Worm (Caenorhabditis elegans) whole organism, L2 larva: ENCODE measurements around the gene srv-34.

ENCODE experiments used
- F13H6.1 ChIP-seq: sonication (generic microtip); optimal IDR thresholded peaks from 2 replicates; lab custom pipeline; 2016; ENCODE audit warnings: missing genetic modification characterization, missing compliant biosample characterization
- R02D3.7 ChIP-seq: fragments of 150-350 bp; optimal IDR thresholded peaks from 2 replicates; lab custom pipeline; 2014; ENCODE audit warnings: missing biosample characterization, missing genetic modification characterization
- Y55F3AM.14 ChIP-seq: fragments of 200-800 bp; sonication (Bioruptor generic); optimal IDR thresholded peaks from 2 replicates; lab custom pipeline; 2018; ENCODE audit warnings: mild to moderate bottlenecking, missing genetic modification characterization, missing compliant biosample characterization
- ZK546.5 ChIP-seq: sonication (generic microtip); optimal IDR thresholded peaks from 2 replicates; lab custom pipeline; 2017; ENCODE audit warnings: missing biosample characterization, missing genetic modification characterization
- alr-1 ChIP-seq: fragments of 150-350 bp; optimal IDR thresholded peaks from 2 replicates; lab custom pipeline; 2014; ENCODE audit warnings: missing biosample characterization, missing genetic modification characterization
- ama-1 ChIP-seq: fragments of 150-350 bp; optimal IDR thresholded peaks from 2 replicates; lab custom pipeline; 2018; ENCODE audit warnings: inconsistent platforms
- blmp-1 ChIP-seq: sonication (generic microtip); optimal IDR thresholded peaks from 2 replicates; lab custom pipeline; 2017; ENCODE audit warnings: missing genetic modification characterization, mild to moderate bottlenecking, missing compliant biosample characterization, antibody characterized with exemption, moderate library complexity; ENCODE audit not compliant: insufficient read depth
- ceh-16 ChIP-seq: fragments of 150-350 bp; optimal IDR thresholded peaks from 2 replicates; lab custom pipeline; 2014; ENCODE audit warnings: missing biosample characterization, missing genetic modification characterization
- ceh-82 ChIP-seq: fragments of 150-350 bp; optimal IDR thresholded peaks from 2 replicates; lab custom pipeline; 2014; ENCODE audit warnings: missing biosample characterization, missing genetic modification characterization
- dmd-4 ChIP-seq: sonication (generic microtip); optimal IDR thresholded peaks from 2 replicates; lab custom pipeline; 2017; ENCODE audit warnings: missing biosample characterization, missing genetic modification characterization
- egl-27 ChIP-seq: sonication (generic microtip); optimal IDR thresholded peaks from 3 replicates; lab custom pipeline; 2017; ENCODE audit warnings: missing biosample characterization, missing genetic modification reagents, missing genetic modification characterization
- elt-1 ChIP-seq: fragments of 150-350 bp; optimal IDR thresholded peaks from 2 replicates; lab custom pipeline; 2014; ENCODE audit warnings: missing biosample characterization, missing genetic modification characterization
- elt-3 ChIP-seq: sonication (generic microtip); optimal IDR thresholded peaks from 2 replicates; lab custom pipeline; 2017; ENCODE audit warnings: missing biosample characterization, missing genetic modification characterization
- fos-1 ChIP-seq: fragments of 150-350 bp; optimal IDR thresholded peaks from 2 replicates; lab custom pipeline; 2014; ENCODE audit warnings: missing biosample characterization, missing genetic modification characterization
- lin-13 ChIP-seq: fragments of 150-350 bp; optimal IDR thresholded peaks from 2 replicates; lab custom pipeline; 2014; ENCODE audit warnings: missing biosample characterization, missing genetic modification reagents, missing genetic modification characterization
- lin-39 ChIP-seq: fragments of 150-350 bp; optimal IDR thresholded peaks from 2 replicates; lab custom pipeline; 2014; ENCODE audit warnings: missing biosample characterization, missing genetic modification reagents, missing genetic modification characterization
- mab-5 ChIP-seq: fragments of 150-350 bp; optimal IDR thresholded peaks from 2 replicates; lab custom pipeline; 2014; ENCODE audit warnings: missing biosample characterization, missing genetic modification characterization
- mdl-1 ChIP-seq, 2 experiments: fragments of 150-350 bp in 1 of 2; sonication (generic microtip) in 1 of 2; optimal IDR thresholded peaks; 2 replicates each; lab custom pipeline; 2017; ENCODE audit warnings: missing biosample characterization in 2 of 2, missing genetic modification characterization in 2 of 2
- nhr-10 ChIP-seq: sonication (generic microtip); optimal IDR thresholded peaks from 2 replicates; lab custom pipeline; 2017; ENCODE audit warnings: missing biosample characterization, missing genetic modification characterization
- nhr-11 ChIP-seq: fragments of 150-350 bp; optimal IDR thresholded peaks from 2 replicates; lab custom pipeline; 2014; ENCODE audit warnings: missing biosample characterization, missing genetic modification characterization
- nhr-237 ChIP-seq: fragments of 150-350 bp; optimal IDR thresholded peaks from 2 replicates; lab custom pipeline; 2014; ENCODE audit warnings: missing biosample characterization, missing genetic modification characterization
- nhr-25 ChIP-seq: fragments of 150-350 bp; sonication (generic microtip); optimal IDR thresholded peaks from 3 replicates; lab custom pipeline; 2014; ENCODE audit warnings: missing biosample characterization, missing genetic modification characterization
- nhr-6 ChIP-seq: fragments of 150-350 bp; optimal IDR thresholded peaks from 2 replicates; lab custom pipeline; 2014; ENCODE audit warnings: missing biosample characterization, missing genetic modification characterization
- nhr-77 ChIP-seq: fragments of 150-350 bp; optimal IDR thresholded peaks from 2 replicates; lab custom pipeline; 2014; ENCODE audit warnings: missing biosample characterization, missing genetic modification characterization
- peb-1 ChIP-seq: fragments of 150-350 bp; optimal IDR thresholded peaks from 2 replicates; lab custom pipeline; 2014; ENCODE audit warnings: missing biosample characterization, missing genetic modification characterization
- sem-4 ChIP-seq: fragments of 150-350 bp; optimal IDR thresholded peaks from 2 replicates; lab custom pipeline; 2014; ENCODE audit warnings: missing biosample characterization, missing genetic modification reagents, missing genetic modification characterization
- skn-1 ChIP-seq: sonication (generic microtip); optimal IDR thresholded peaks from 2 replicates; lab custom pipeline; 2017; ENCODE audit warnings: missing biosample characterization, missing genetic modification characterization
- sma-3 ChIP-seq: sonication (generic microtip); optimal IDR thresholded peaks from 2 replicates; lab custom pipeline; 2016; ENCODE audit warnings: missing genetic modification reagents, missing genetic modification characterization, missing compliant biosample characterization
- sma-9 ChIP-seq, 2 experiments: fragments of 150-350 bp in 1 of 2; sonication (generic microtip) in 1 of 2; optimal IDR thresholded peaks; 2 replicates each; lab custom pipeline; 2014 to 2016; ENCODE audit warnings: missing genetic modification characterization in 2 of 2, mild to moderate bottlenecking in 1 of 2, missing biosample characterization in 1 of 2, missing compliant biosample characterization in 1 of 2, missing genetic modification reagents in 1 of 2, moderate library complexity in 1 of 2
- snpc-4 ChIP-seq: fragments of 150-350 bp; optimal IDR thresholded peaks from 2 replicates; lab custom pipeline; 2014; ENCODE audit warnings: missing biosample characterization, missing genetic modification characterization
- unc-39 ChIP-seq: fragments of 150-350 bp; optimal IDR thresholded peaks from 2 replicates; lab custom pipeline; 2014; ENCODE audit warnings: missing biosample characterization, missing genetic modification characterization
- unc-55 ChIP-seq: fragments of 150-350 bp; sonication (generic microtip); optimal IDR thresholded peaks from 3 replicates; lab custom pipeline; 2014; ENCODE audit warnings: missing biosample characterization, missing genetic modification reagents, missing genetic modification characterization
- zag-1 ChIP-seq: fragments of 150-350 bp; optimal IDR thresholded peaks from 2 replicates; lab custom pipeline; 2014; ENCODE audit warnings: missing biosample characterization, missing genetic modification characterization
- ztf-1 ChIP-seq: fragments of 200-800 bp; sonication (Bioruptor generic); conservative IDR thresholded peaks from 2 replicates; pipeline ENCODE4 v1.3.6; 2022; ENCODE audit warnings: missing genetic modification characterization, missing compliant biosample characterization
- ztf-11 ChIP-seq: sonication (generic microtip); optimal IDR thresholded peaks from 2 replicates; lab custom pipeline; 2017; ENCODE audit warnings: missing biosample characterization, missing genetic modification characterization
- ztf-4 ChIP-seq: fragments of 150-350 bp; optimal IDR thresholded peaks from 2 replicates; lab custom pipeline; 2014; ENCODE audit warnings: missing biosample characterization, missing genetic modification characterization

srv-34 gene

DNA sequence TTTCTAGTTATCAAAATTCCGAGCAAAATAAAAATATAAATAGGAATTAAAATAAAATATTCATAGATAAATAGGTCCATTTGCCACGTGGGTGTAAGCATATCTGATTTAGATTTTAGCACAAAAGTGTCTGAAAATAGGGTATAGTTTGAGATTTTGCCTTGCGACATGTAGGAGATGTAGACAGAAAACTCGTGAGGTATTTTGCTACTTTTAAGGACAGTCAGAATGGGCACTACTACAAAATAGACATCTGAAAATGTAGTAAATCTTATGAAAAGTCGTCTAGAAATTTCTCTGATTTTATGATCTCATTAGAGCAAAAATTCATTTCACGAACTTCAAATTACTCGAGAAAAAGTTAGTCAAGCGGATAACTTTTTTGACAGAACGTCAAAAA lies at the start of gene srv-34:
TSS of gene srv-34 (minus strand) at position 101 of the 400 bp plus-strand sequence.
- TF ChIP-seq sma-3 (GFP tag; lab: Kevin White, UChicago) (no peak), ceh-16 (tag; lab: Kevin White, UChicago) (no peak), unc-55 (GFP tag; lab: Kevin White, UChicago) (no peak), elt-1 (no peak), nhr-11 (tag; lab: Kevin White, UChicago) (no peak), unc-39 (no peak), nhr-77 (tag; lab: Kevin White, UChicago) (no peak), dmd-4 (tag; lab: Kevin White, UChicago) (no peak), ztf-4 (no peak)

DNA sequence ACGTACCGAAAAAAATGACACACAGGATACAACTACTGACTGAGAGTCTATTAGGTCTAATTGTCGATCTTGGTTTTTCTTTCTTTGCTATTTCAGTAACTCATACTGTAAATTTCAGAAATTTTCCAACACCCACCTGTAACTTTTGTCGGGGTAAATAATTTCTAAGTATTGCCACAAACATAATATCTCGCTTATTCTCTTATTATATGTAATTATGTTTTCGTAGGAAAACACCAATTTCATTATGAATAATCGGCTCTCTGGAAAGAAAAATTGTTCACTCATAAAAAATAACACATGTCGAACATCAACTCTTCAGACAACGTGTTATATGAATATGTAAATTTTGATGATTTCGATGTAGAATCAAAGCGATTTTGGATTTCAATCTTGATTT lies 46.1 kb upstream of the srv-34 start, which contains the start of gene srw-48:
TSS of gene srw-48 (plus strand) at position 301 of the 400 bp plus-strand sequence.
- TF ChIP-seq skn-1 (tag; lab: Kevin White, UChicago) (no peak), fos-1 (tag; lab: Kevin White, UChicago) (no peak), nhr-237 (tag; lab: Kevin White, UChicago) (no peak), egl-27 (tag; lab: Kevin White, UChicago) (no peak), Y55F3AM.14 (GFP tag; lab: Kevin White, UChicago) (no peak), alr-1 (tag; lab: Kevin White, UChicago) (no peak), ama-1 (lab: Kevin White, UChicago) (no peak), sma-9 (GFP tag; optimal IDR thresholded peaks at IDR 0.05; lab: Kevin White, UChicago) (no peak), sma-9 (tag; optimal IDR thresholded peaks at IDR 0.05; lab: Kevin White, UChicago) (no peak), elt-1 (no peak), snpc-4 (tag; lab: Kevin White, UChicago) (no peak), peb-1 (tag; lab: Kevin White, UChicago) (no peak), blmp-1 (tag; lab: Kevin White, UChicago) (no peak), zag-1 (no peak), ceh-82 (no peak)

DNA sequence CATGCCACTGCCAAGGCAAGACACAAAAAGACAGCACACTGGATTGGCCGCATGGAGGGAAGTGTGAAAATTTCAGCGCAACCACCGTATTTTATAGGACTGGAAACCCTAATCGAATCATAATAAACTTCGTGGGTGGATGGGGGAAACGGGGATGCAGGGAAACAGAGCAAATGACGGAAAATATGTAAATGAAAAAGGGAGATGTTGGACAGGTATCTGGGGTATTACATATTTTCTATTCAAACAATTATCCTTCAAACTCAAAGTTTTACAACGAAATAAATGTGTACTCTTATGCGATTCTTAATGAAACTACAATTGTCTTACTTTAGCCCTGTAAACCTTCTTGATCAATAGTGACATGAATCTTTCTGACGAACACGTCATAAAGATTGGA lies 45.2 kb upstream of the srv-34 start, which contains the start of gene F26D2.16:
TSS of gene F26D2.16 (minus strand) at position 101 of the 400 bp plus-strand sequence.
- TF ChIP-seq nhr-6 (tag; lab: Kevin White, UChicago) (no peak), blmp-1 (tag; lab: Kevin White, UChicago) (no peak), lin-13 (GFP tag; lab: Kevin White, UChicago) (no peak), egl-27 (tag; lab: Kevin White, UChicago) (no peak), mab-5 (tag; lab: Kevin White, UChicago) (no peak), zag-1 (no peak), ZK546.5 (tag; lab: Kevin White, UChicago) (no peak), unc-55 (GFP tag; lab: Kevin White, UChicago) (no peak), lin-39 (tag; lab: Kevin White, UChicago) (no peak), ztf-4 (no peak), dmd-4 (tag; lab: Kevin White, UChicago) (no peak), elt-3 (tag; lab: Kevin White, UChicago) (no peak), nhr-10 (tag; lab: Kevin White, UChicago) (no peak), elt-1 (no peak), R02D3.7 (no peak), nhr-25 (tag; lab: Kevin White, UChicago) (no peak)

DNA sequence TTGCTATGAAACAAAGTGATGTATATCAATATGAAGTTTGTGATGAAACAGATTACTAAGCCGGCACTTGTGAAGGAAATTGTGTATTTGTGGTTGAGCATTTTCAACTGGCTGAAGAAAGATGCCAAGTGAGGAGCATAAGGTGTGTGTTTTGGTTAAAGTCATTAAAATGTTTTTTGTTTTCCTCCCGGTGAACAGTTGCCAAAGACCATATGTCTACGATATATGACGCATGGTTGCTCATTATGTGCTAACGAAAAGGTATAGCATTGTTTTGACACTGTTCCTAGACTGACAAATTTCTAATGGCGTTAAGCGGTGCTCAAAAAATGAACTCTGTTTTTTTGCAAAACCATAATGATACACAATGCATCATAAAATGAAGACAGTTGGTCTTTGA lies 42.4 kb upstream of the srv-34 start, which contains the start of gene str-55:
TSS of gene str-55 (minus strand) at position 101 of the 400 bp plus-strand sequence.
- TF ChIP-seq sem-4 (tag; lab: Kevin White, UChicago), result no peak
- no peak for TF ChIP-seq skn-1 (tag; lab: Kevin White, UChicago)
- TF ChIP-seq ztf-4, result no peak
- no peak for TF ChIP-seq nhr-77 (tag; lab: Kevin White, UChicago)
- no peak for TF ChIP-seq nhr-6 (tag; lab: Kevin White, UChicago)
- TF ChIP-seq unc-39, result no peak
- no peak for TF ChIP-seq mdl-1 (tag; optimal IDR thresholded peaks at IDR 0.05; lab: Kevin White, UChicago)
- TF ChIP-seq sma-9 (GFP tag; optimal IDR thresholded peaks at IDR 0.05; lab: Kevin White, UChicago), result no peak
- TF ChIP-seq sma-9 (tag; optimal IDR thresholded peaks at IDR 0.05; lab: Kevin White, UChicago), result no peak
- TF ChIP-seq ztf-11 (tag; lab: Kevin White, UChicago), result no peak
- TF ChIP-seq ZK546.5 (tag; lab: Kevin White, UChicago), result no peak
- TF ChIP-seq zag-1, result no peak
- no peak for TF ChIP-seq nhr-11 (tag; lab: Kevin White, UChicago)
- no peak for TF ChIP-seq blmp-1 (tag; lab: Kevin White, UChicago)
- TF ChIP-seq F13H6.1, result no peak
- TF ChIP-seq nhr-25 (tag; lab: Kevin White, UChicago), result no peak
- TF ChIP-seq ztf-1 (GFP tag; lab: Robert Waterston, UW), result no peak
- no peak for TF ChIP-seq lin-13 (GFP tag; lab: Kevin White, UChicago)
